Worm (Caenorhabditis elegans): ENCODE results near the gene semi-1.
A peak's percentile ranks its signal among the peaks of the same experiment; 100 is the strongest.

Gene semi-1

ce11 chrV:13511618-13512017, 3.4 kb downstream of the semi-1 start, which contains the start of gene avr-15:
Gene avr-15 (minus strand): TSS chrV:13511718.
- TF ChIP-seq athp-1 (tag; optimal IDR thresholded peaks at IDR 0.05) (no peak), dpff-1 (tag; optimal IDR thresholded peaks at IDR 0.05) (no peak), atf-7 (tag; optimal IDR thresholded peaks at IDR 0.05) (no peak), tlf-1 (GFP tag; optimal IDR thresholded peaks at IDR 0.05) (no peak), B0019.2 (GFP tag; conservative IDR thresholded peaks at IDR 0.05) (no peak), T26A5.8 (tag; optimal IDR thresholded peaks at IDR 0.05) (no peak), snpc-4 (GFP tag; optimal IDR thresholded peaks at IDR 0.05) (no peak), snpc-4 (tag; optimal IDR thresholded peaks at IDR 0.05) (no peak), snpc-1.1 (tag; optimal IDR thresholded peaks at IDR 0.05; ENCODE audit: insufficient read depth) (no peak), xnd-1 (tag; optimal IDR thresholded peaks at IDR 0.05) (no peak), B0336.3 (GFP tag; IDR thresholded peaks at IDR 0.05) (no peak), repo-1 (tag; optimal IDR thresholded peaks at IDR 0.05) (no peak), ztf-26 (tag; optimal IDR thresholded peaks at IDR 0.05) (no peak), nhr-179 (tag; optimal IDR thresholded peaks at IDR 0.05) (no peak)

DNA sequence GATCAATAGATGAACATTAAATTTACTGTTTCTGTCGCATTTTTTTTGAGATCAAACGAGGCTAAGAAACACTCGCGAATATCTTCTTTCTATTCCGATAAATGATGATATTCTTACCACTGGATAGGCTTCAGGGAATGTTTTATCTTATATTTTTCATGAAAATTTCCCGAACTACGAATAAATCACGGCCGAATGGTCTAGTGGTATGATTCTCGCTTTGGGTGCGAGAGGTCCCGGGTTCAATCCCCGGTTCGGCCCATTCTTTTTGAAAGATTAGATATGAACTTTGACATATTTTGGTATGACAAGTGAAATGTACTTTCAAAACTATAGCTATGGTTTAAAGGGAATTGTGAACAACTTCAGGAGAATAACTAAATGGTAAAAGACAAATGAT, 5.5 kb downstream of the semi-1 start:
- TF ChIP-seq ztf-25 (GFP tag; IDR thresholded peaks at IDR 0.05) (0 out of 2 replicates have a peak, but pooled peaks have one; percentile 63), B0261.1 (tag; optimal IDR thresholded peaks at IDR 0.05) (peak; percentile 56), rpc-1 (optimal IDR thresholded peaks at IDR 0.05) (peak; percentile 46), rpc-1 (tag; optimal IDR thresholded peaks at IDR 0.05) (peak; percentile 74), madf-8 (GFP tag; conservative IDR thresholded peaks at IDR 0.05) (0 out of 2 replicates have a peak, but pooled peaks have one; percentile 17), rec-8 (tag; optimal IDR thresholded peaks at IDR 0.05) (peak in 1 of 2 experiments; percentile 13), tbp1 (GFP tag; optimal IDR thresholded peaks at IDR 0.05) (peak; percentile 80), him-1 (tag; optimal IDR thresholded peaks at IDR 0.05) (peak; percentile 11), D2030.7 (GFP tag; IDR thresholded peaks at IDR 0.05) (peak; percentile 40; the same call in 1 of the 2 replicates)

DNA sequence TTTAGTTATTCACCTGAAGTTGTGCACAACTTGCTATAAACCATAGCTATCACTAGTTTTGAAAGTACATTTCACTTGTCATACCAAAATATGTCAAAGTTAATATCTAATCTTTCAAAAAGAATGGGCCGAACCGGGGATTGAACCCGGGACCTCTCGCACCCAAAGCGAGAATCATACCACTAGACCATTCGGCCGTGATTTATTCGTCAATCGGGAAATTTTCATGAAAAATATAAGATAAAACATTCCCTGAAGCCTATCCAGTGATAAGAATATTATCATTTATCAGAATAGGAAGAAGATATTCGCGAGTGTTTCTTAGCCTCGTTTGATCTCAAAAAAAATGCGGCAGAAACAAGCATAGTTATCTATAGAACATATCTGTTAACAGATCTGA, 7.9 kb downstream of the semi-1 start:
- TF ChIP-seq B0261.1 (tag; optimal IDR thresholded peaks at IDR 0.05) (peak; percentile 46), tbp1 (GFP tag; optimal IDR thresholded peaks at IDR 0.05) (peak; percentile 77), rpc-1 (optimal IDR thresholded peaks at IDR 0.05) (peak; percentile 37), rpc-1 (tag; optimal IDR thresholded peaks at IDR 0.05) (peak; percentile 70), him-1 (tag; optimal IDR thresholded peaks at IDR 0.05) (peak; percentile 38)

- no peak for TF ChIP-seq ekl-4 (GFP tag; IDR thresholded peaks at IDR 0.05)
- TF ChIP-seq die-1 (tag; optimal IDR thresholded peaks at IDR 0.05) = no peak
- TF ChIP-seq snpc-1.1 (tag; optimal IDR thresholded peaks at IDR 0.05; ENCODE audit: insufficient read depth) = no peak
- TF ChIP-seq rec-8 (tag; optimal IDR thresholded peaks at IDR 0.05) = no peak
- no peak for TF ChIP-seq madf-6 (GFP tag; IDR thresholded peaks at IDR 0.05)
- no peak for TF ChIP-seq rpc-1 (optimal IDR thresholded peaks at IDR 0.05)
- TF ChIP-seq rpc-1 (tag; optimal IDR thresholded peaks at IDR 0.05) = no peak
These were observed 8.7 kb downstream of the semi-1 start, which contains the start of gene R11G10.4 for ce11 chrV:13506321-13506720. Gene R11G10.4 (plus strand): TSS chrV:13506621.

ce11 chrV:13499227-13499626, 15.8 kb downstream of the semi-1 start:
- no peak for TF ChIP-seq nhr-90 (tag; optimal IDR thresholded peaks at IDR 0.05)
- TF ChIP-seq T26A5.8 (tag; optimal IDR thresholded peaks at IDR 0.05) = no peak
- TF ChIP-seq C06A6.2 (GFP tag; conservative IDR thresholded peaks at IDR 0.05) = no peak
- TF ChIP-seq nhr-179 (tag; optimal IDR thresholded peaks at IDR 0.05) = no peak
- TF ChIP-seq xnd-1 (tag; optimal IDR thresholded peaks at IDR 0.05) = no peak
- no peak for TF ChIP-seq athp-1 (tag; optimal IDR thresholded peaks at IDR 0.05)
- TF ChIP-seq hlh-26 (GFP tag; conservative IDR thresholded peaks at IDR 0.05) = no peak
- no peak for TF ChIP-seq nhr-27 (tag; optimal IDR thresholded peaks at IDR 0.05)
- TF ChIP-seq hmg-20 (GFP tag; IDR thresholded peaks at IDR 0.05) = no peak
- TF ChIP-seq cebp-2 (GFP tag; IDR thresholded peaks at IDR 0.05) = no peak
- TF ChIP-seq dox-1 (GFP tag; IDR thresholded peaks at IDR 0.05) = no peak
- TF ChIP-seq lin-35 (GFP tag; optimal IDR thresholded peaks at IDR 0.05) = no peak
- TF ChIP-seq snpc-3.4 (tag; optimal IDR thresholded peaks at IDR 0.05) = no peak
- no peak for TF ChIP-seq lin-26 (GFP tag; IDR thresholded peaks at IDR 0.05)
- TF ChIP-seq ztf-28 (GFP tag; IDR thresholded peaks at IDR 0.05) = no peak
- no peak for TF ChIP-seq Y67H2A.10 (GFP tag; conservative IDR thresholded peaks at IDR 0.05)
- no peak for TF ChIP-seq egl-18 (GFP tag; IDR thresholded peaks at IDR 0.05)
